Worm (Caenorhabditis elegans) whole organism, L4/young adult: ENCODE results near the gene fbxa-148.
A peak's percentile ranks its signal among the peaks of the same experiment; 100 is the strongest.
"Not testable (repeated sequence)": the region's sequence is repeated elsewhere in the genome, so short reads cannot be mapped to it uniquely, and the experiment has no call there.

Source experiments
- W03F9.2 ChIP-seq: fragments of 150-350 bp; optimal IDR thresholded peaks from 2 replicates; lab custom pipeline; 2014; ENCODE audit warnings: missing biosample characterization, missing genetic modification characterization
- dao-5 ChIP-seq: sonication (generic microtip); optimal IDR thresholded peaks from 2 replicates; lab custom pipeline; 2016; ENCODE audit warnings: missing genotype, missing genetic modification characterization, moderate library complexity, missing compliant biosample characterization
- him-1 ChIP-seq: sonication (generic microtip); optimal IDR thresholded peaks from 2 replicates; lab custom pipeline; 2016; ENCODE audit warnings: missing genotype, missing genetic modification reagents, missing genetic modification characterization, missing compliant biosample characterization

Gene fbxa-148

ce11 chrV:16927345-16927744 is 11.5 kb upstream of the fbxa-148 start, which contains the start of gene Y102A5C.36:
Gene Y102A5C.36 (minus strand): TSS chrV:16927445.
- TF ChIP-seq W03F9.2 (tag; lab: Kevin White, UChicago) (no peak), dao-5 (tag; lab: Kevin White, UChicago) (no peak), him-1 (tag; lab: Kevin White, UChicago) (no peak)

- not testable (repeated sequence) for TF ChIP-seq him-1, dao-5, W03F9.2 (tag; lab: Kevin White, UChicago)
Measured at ce11 chrV:16948011-16948410, 9.2 kb downstream of the fbxa-148 start, which contains the start of gene fbxa-112. Gene fbxa-112 (minus strand): TSS chrV:16948111.

DNA sequence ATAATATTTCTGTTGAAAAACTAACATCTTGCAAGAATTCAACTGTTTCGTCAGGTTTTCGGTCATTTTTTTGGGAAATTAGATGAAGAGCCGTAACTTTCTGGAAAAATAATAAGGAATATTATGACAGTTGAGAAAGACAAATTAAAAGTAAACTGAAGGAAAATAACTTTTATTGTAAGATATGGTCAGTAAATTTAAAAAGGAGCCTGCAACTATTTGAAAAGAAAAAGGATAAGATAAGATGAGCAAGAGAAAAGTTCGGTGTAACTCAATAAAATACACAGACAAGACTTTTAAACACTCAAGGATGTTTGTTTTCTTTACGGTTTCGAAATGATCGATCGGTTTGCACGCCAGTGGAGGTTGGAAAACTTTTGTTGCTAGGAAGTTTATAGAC is 10.8 kb downstream of the fbxa-148 start, which contains the start of gene fbxa-111:
Gene fbxa-111 (minus strand): TSS at position 101 of the 400 bp plus-strand sequence.
- TF ChIP-seq W03F9.2, dao-5, him-1 (tag; lab: Kevin White, UChicago): not testable (repeated sequence)

DNA sequence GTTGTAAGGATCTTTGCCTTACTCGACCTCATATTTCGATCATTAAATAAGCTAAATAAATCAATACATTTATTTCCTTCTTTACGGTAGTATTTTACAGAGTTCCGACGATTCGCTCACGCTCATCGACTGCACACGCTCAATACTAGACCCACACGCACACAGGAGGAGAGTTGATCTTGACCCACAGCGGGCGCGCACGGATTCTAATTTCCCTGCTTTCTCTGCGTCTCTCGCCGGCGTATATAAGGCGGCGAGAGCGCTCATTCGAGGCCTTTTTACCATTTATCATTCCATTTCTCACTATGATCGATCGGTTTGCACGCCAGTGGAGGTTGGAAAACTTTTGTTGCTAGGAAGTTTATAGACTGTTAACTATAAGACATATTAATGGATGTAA is 11.2 kb downstream of the fbxa-148 start:
- TF ChIP-seq W03F9.2 (tag; lab: Kevin White, UChicago) (no peak), dao-5 (tag; lab: Kevin White, UChicago) (no peak), him-1 (tag; lab: Kevin White, UChicago) (no peak)

- TF ChIP-seq dao-5 (tag; lab: Kevin White, UChicago) (no peak), him-1 (tag; lab: Kevin White, UChicago) (no peak), W03F9.2 (tag; lab: Kevin White, UChicago) (no peak)
Measured at ce11 chrV:16951504-16951903, 12.7 kb downstream of the fbxa-148 start, which contains the start of gene clec-238. Gene clec-238 (plus strand): TSS chrV:16951804.

DNA sequence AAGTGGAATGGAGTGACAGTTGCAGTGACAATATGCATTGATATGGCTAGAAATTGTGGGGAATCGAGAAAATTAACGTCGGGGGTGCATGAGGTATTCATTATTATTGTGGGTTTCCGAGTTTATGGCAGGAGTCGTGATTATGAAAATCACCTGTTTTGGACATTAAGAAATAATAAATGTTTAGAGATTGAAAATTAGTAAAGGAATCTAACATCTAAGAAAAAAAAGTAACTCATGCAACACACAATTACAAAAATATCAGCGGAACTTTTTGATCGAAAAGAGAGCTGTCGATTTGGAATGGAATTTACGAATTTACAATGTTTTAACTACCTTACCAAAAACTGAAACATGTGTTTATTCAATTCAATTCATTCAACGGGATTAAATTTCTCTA is 15.9 kb downstream of the fbxa-148 start, which contains the start of gene srh-206:
Gene srh-206 (minus strand): TSS at position 101 of the 400 bp plus-strand sequence.
- TF ChIP-seq dao-5 (tag; lab: Kevin White, UChicago) (no peak), him-1 (tag; lab: Kevin White, UChicago) (no peak)

- TF ChIP-seq dao-5 (tag; lab: Kevin White, UChicago) (no peak), him-1 (tag; lab: Kevin White, UChicago) (no peak), W03F9.2 (tag; lab: Kevin White, UChicago) (no peak)
Measured at ce11 chrV:16956229-16956628, 17.4 kb downstream of the fbxa-148 start, which contains the start of gene clec-239. Gene clec-239 (plus strand): TSS chrV:16956529.

ce11 chrV:16958975-16959374 is 20.1 kb downstream of the fbxa-148 start:
- no peak for TF ChIP-seq him-1 (tag; lab: Kevin White, UChicago)
- TF ChIP-seq W03F9.2 (tag; lab: Kevin White, UChicago), result no peak
- no peak for TF ChIP-seq dao-5 (tag; lab: Kevin White, UChicago)

DNA sequence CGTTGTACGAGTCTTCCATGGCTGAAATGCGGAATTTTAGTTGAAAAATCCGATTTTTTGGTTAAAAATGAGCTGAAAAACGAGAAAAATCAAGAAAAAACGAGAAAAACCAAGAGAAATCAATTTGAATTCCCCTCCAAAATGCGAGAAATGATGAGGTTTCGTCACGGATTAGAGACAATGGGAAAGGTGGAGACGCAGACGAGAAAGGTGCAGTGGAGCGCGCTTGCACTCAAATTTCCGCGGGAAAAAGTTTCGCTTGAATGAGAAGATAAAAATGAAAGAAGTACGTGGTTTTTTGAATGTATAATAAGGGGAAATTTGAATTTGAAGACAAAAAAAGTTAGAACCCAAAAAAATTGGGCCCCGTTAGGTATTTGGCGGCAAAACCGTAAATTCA is 26.8 kb downstream of the fbxa-148 start, which contains the start of gene efl-1:
Gene efl-1 (minus strand): TSS at position 21 of the 400 bp plus-strand sequence.
- TF ChIP-seq dao-5 (tag; lab: Kevin White, UChicago), result no peak
- TF ChIP-seq him-1 (tag; lab: Kevin White, UChicago), result no peak
- TF ChIP-seq W03F9.2 (tag; lab: Kevin White, UChicago), result peak; percentile 86

ce11 chrV:16966636-16967035 is 27.8 kb downstream of the fbxa-148 start, which contains the start of gene fbxa-90:
Gene fbxa-90 (plus strand): TSS chrV:16966814.
- no peak for TF ChIP-seq dao-5 (tag; lab: Kevin White, UChicago)

DNA sequence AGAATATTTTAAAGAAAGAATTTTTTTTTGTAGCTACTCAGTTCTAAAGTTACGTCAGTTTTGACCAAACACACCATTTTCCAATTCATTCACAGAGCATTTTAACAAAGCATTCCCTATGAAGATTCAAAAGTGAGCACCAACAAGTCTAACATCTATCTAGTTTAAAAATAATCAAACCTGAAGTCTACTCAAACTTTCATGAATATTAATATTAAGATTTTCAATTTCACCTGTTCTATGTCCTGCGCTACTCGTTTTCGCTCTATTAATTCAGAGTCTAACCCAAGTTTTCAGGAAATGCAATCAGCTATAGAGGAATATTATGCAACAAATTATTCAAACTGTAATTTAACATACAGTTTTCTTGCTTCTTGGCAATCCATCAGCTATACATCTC is 33.3 kb downstream of the fbxa-148 start, which contains the start of gene srh-119:
Gene srh-119 (plus strand): TSS at position 301 of the 400 bp plus-strand sequence.
- TF ChIP-seq dao-5 (tag; lab: Kevin White, UChicago) (no peak), W03F9.2 (tag; lab: Kevin White, UChicago) (no peak), him-1 (tag; lab: Kevin White, UChicago) (no peak)

- TF ChIP-seq dao-5 (tag; lab: Kevin White, UChicago), result no peak
- TF ChIP-seq him-1 (tag; lab: Kevin White, UChicago), result no peak
- TF ChIP-seq W03F9.2 (tag; lab: Kevin White, UChicago), result no peak
Measured at ce11 chrV:16973338-16973737, 34.5 kb downstream of the fbxa-148 start.

DNA sequence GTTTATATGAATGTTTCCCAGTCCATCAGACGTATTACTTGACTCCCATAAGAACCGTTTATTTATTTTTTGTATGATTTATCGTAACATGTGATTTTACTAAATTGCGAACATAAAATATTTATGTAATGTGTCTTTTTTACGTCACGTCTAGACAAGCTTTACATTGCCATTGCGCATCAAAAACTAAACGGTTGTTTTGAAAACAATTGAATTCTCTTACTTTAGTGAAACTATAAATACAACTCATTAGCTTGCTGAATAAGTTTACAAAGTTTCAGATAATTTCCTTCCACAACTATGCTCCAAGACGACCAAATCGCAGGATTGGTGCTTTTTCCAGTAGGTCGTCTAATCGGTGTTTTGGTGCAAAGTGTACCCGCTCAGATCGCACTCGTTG is 36.1 kb downstream of the fbxa-148 start, which contains the start of gene srx-54:
Gene srx-54 (plus strand): TSS at position 301 of the 400 bp plus-strand sequence.
- no peak for TF ChIP-seq him-1 (tag; lab: Kevin White, UChicago)
- TF ChIP-seq dao-5 (tag; lab: Kevin White, UChicago), result no peak
- TF ChIP-seq W03F9.2 (tag; lab: Kevin White, UChicago), result no peak

DNA sequence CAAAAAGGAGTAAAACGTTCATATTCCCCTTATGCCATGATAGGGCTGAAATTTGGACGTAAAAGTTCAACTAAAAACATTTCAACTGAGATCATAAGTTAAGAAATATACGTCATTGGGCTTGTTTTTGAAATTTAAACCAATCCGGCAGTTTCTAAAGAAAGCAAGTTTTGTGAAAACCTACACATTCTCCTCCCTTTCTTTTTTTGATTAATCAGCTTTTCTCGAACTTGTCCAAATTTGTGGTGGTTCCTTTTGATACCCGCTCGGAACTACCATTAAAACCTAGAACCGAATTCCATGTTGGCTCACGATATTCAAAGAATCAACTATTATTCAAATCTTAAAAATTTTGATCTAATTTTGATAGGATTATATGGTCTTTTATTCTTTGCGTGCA is 41.5 kb downstream of the fbxa-148 start, which contains the start of gene srz-54:
Gene srz-54 (plus strand): TSS at position 301 of the 400 bp plus-strand sequence.
- TF ChIP-seq W03F9.2 (tag; lab: Kevin White, UChicago), result no peak
- no peak for TF ChIP-seq dao-5 (tag; lab: Kevin White, UChicago)
- TF ChIP-seq him-1 (tag; lab: Kevin White, UChicago), result no peak
